Worm (Caenorhabditis elegans) whole organism, L1 larva: ENCODE measurements around the gene C24H11.2.

Experiments
- ceh-82 ChIP-seq, 3 experiments: fragments of 150-350 bp in 1 of 3; sonication (generic microtip) in 2 of 3; optimal IDR thresholded peaks; 2 replicates each; lab custom pipeline; 2014 to 2017; ENCODE audit warnings: missing biosample characterization in 3 of 3, missing genetic modification characterization in 3 of 3
- ces-1 ChIP-seq: fragments of 150-350 bp; optimal IDR thresholded peaks from 2 replicates; lab custom pipeline; 2014; ENCODE audit warnings: missing biosample characterization, missing genetic modification reagents, missing genetic modification characterization
- dpl-1 ChIP-seq, 3 experiments: fragments of 150-350 bp in 2 of 3; sonication (generic microtip) in 1 of 3; optimal IDR thresholded peaks; 2 replicates each; lab custom pipeline; 2014 to 2017; ENCODE audit warnings: missing biosample characterization in 3 of 3, missing genetic modification characterization in 3 of 3, missing genetic modification reagents in 3 of 3
- egl-13 ChIP-seq: sonication (generic microtip); optimal IDR thresholded peaks from 2 replicates; lab custom pipeline; 2016; ENCODE audit warnings: missing genotype, missing genetic modification reagents, missing genetic modification characterization, missing compliant biosample characterization
- jun-1 ChIP-seq: fragments of 150-350 bp; optimal IDR thresholded peaks from 2 replicates; lab custom pipeline; 2014; ENCODE audit warnings: missing biosample characterization, missing genetic modification reagents, missing genetic modification characterization
- lin-13 ChIP-seq: fragments of 150-350 bp; optimal IDR thresholded peaks from 2 replicates; lab custom pipeline; 2014; ENCODE audit warnings: missing biosample characterization, missing genetic modification reagents, missing genetic modification characterization
- lir-3 ChIP-seq: sonication (generic microtip); optimal IDR thresholded peaks from 2 replicates; lab custom pipeline; 2016; ENCODE audit warnings: mild to moderate bottlenecking, missing genetic modification characterization, moderate library complexity, missing compliant biosample characterization; ENCODE audit not compliant: poor library complexity
- nhr-12 ChIP-seq: sonication (generic microtip); optimal IDR thresholded peaks from 2 replicates; lab custom pipeline; 2017; ENCODE audit warnings: missing biosample characterization, missing genetic modification characterization
- nhr-77 ChIP-seq: fragments of 150-350 bp; optimal IDR thresholded peaks from 2 replicates; lab custom pipeline; 2014; ENCODE audit warnings: missing biosample characterization, missing genetic modification characterization
- snpc-4 ChIP-seq: fragments of 150-350 bp; optimal IDR thresholded peaks from 2 replicates; lab custom pipeline; 2014; ENCODE audit warnings: missing biosample characterization, missing genetic modification characterization
- sup-37 ChIP-seq: fragments of 200-800 bp; sonication (Bioruptor generic); optimal IDR thresholded peaks from 2 replicates; lab custom pipeline; 2018; ENCODE audit warnings: mild to moderate bottlenecking, missing genetic modification characterization, missing compliant biosample characterization
- unc-130 ChIP-seq: fragments of 150-350 bp; optimal IDR thresholded peaks from 2 replicates; lab custom pipeline; 2017; ENCODE audit warnings: missing biosample characterization, missing genetic modification characterization, inconsistent platforms

- TF ChIP-seq sup-37 (GFP tag; lab: Kevin White, UChicago) (no peak), lir-3 (tag; lab: Kevin White, UChicago) (no peak), lin-13 (GFP tag; lab: Kevin White, UChicago) (no peak), jun-1 (no peak), nhr-12 (tag; lab: Kevin White, UChicago) (no peak), ceh-82 (tag; optimal IDR thresholded peaks at IDR 0.05; lab: Kevin White, UChicago) (no peak), nhr-77 (tag; lab: Kevin White, UChicago) (no peak), unc-130 (tag; lab: Kevin White, UChicago) (no peak), egl-13 (tag; lab: Kevin White, UChicago) (no peak), dpl-1 (GFP tag; optimal IDR thresholded peaks at IDR 0.05; lab: Kevin White, UChicago) (no peak), ces-1 (no peak), snpc-4 (no peak)
Measured at ce11 chrIII:11830522-11831489, 38.7 kb upstream of the C24H11.2 start.
